Fruit fly (Drosophila melanogaster) whole organism: ENCODE results near the gene RNF220.

Experiments
- CG8478 ChIP-seq: fragments of >200 bp; optimal IDR thresholded peaks from 2 replicates; lab custom pipeline; 2018; ENCODE audit warnings: inconsistent platforms
- psq ChIP-seq: fragments of >200 bp; optimal IDR thresholded peaks from 2 replicates; lab custom pipeline; 2017

DNA sequence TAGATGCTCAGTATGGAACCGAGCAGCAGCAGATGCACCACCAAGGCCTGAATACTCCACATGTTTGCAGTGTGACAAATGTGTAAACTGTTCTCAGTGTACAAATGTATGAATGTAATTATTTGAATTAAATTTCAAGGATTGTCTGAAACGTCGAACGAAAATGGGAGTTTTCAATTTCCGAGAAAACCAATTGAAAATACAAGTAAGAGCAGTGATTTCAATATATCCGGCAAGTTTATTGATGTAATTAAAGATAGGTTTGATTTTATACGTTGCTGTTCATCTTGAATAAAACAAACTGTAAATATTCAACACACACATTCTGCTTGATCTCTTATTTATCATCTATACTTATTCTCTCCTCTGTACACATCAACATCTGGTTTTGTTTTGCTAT lies 15.6 kb downstream of the RNF220 start, which contains the start of gene CG4907:
- TF ChIP-seq CG8478 (lab: Kevin White, UChicago) (no peak), psq (no peak)
